Fruit fly (Drosophila melanogaster): ENCODE data around the gene spo.

dm6 chr3L:5556195-5556594 is 36.2 kb downstream of the spo start:
- TF ChIP-seq CTCF (optimal IDR thresholded peaks at IDR 0.05) (no peak), CG8478 (optimal IDR thresholded peaks at IDR 0.05) (no peak)
